Worm (Caenorhabditis elegans) whole organism, late embryonic: ENCODE results near the gene ceh-89.

Experiments
- T23F11.4 ChIP-seq: fragments of 200-800 bp; sonication (Bioruptor generic); optimal IDR thresholded peaks from 2 replicates; lab custom pipeline; 2018; ENCODE audit warnings: mild to moderate bottlenecking, missing genetic modification characterization, missing compliant biosample characterization
- ama-1 ChIP-seq: fragments of 150-350 bp; optimal IDR thresholded peaks from 2 replicates; lab custom pipeline; 2014
- ceh-45 ChIP-seq: fragments of 200-800 bp; sonication (Bioruptor generic); IDR thresholded peaks from 2 replicates; pipeline ENCODE4 v1.3.6; 2022; ENCODE audit warnings: missing genetic modification reagents, missing genetic modification characterization, missing compliant biosample characterization
- dmd-4 ChIP-seq: sonication (generic microtip); optimal IDR thresholded peaks from 2 replicates; lab custom pipeline; 2016; ENCODE audit warnings: borderline replicate concordance, missing genetic modification characterization, missing compliant biosample characterization
- dve-1 ChIP-seq: sonication (generic microtip); optimal IDR thresholded peaks from 2 replicates; lab custom pipeline; 2017; ENCODE audit warnings: antibody characterized with exemption, mild to moderate bottlenecking, missing genetic modification characterization, missing compliant biosample characterization
- hlh-6 ChIP-seq: sonication (generic microtip); optimal IDR thresholded peaks from 2 replicates; lab custom pipeline; 2016; ENCODE audit warnings: missing genotype, missing genetic modification characterization, missing compliant biosample characterization
- madf-2 ChIP-seq: sonication (generic microtip); optimal IDR thresholded peaks from 2 replicates; lab custom pipeline; 2017; ENCODE audit warnings: missing genetic modification characterization, missing compliant biosample characterization
- nhr-11 ChIP-seq: fragments of 150-350 bp; optimal IDR thresholded peaks from 2 replicates; lab custom pipeline; 2014; ENCODE audit warnings: missing biosample characterization, missing genetic modification characterization
- odd-2 ChIP-seq: sonication (generic microtip); optimal IDR thresholded peaks from 2 replicates; lab custom pipeline; 2017; ENCODE audit warnings: antibody characterized with exemption, mild to moderate bottlenecking, missing genetic modification characterization, missing compliant biosample characterization
- pha-4 ChIP-seq: fragments of 150-350 bp; optimal IDR thresholded peaks from 2 replicates; lab custom pipeline; 2018; ENCODE audit warnings: missing biosample characterization, missing genetic modification reagents, missing genetic modification characterization
- syd-9 ChIP-seq: sonication (generic microtip); optimal IDR thresholded peaks from 2 replicates; lab custom pipeline; 2016; ENCODE audit warnings: mild to moderate bottlenecking, missing genetic modification characterization, moderate library complexity, missing compliant biosample characterization
- ttx-3 ChIP-seq: sonication (generic microtip); optimal IDR thresholded peaks from 2 replicates; lab custom pipeline; 2016; ENCODE audit warnings: missing genetic modification reagents, missing genetic modification characterization, missing compliant biosample characterization

DNA sequence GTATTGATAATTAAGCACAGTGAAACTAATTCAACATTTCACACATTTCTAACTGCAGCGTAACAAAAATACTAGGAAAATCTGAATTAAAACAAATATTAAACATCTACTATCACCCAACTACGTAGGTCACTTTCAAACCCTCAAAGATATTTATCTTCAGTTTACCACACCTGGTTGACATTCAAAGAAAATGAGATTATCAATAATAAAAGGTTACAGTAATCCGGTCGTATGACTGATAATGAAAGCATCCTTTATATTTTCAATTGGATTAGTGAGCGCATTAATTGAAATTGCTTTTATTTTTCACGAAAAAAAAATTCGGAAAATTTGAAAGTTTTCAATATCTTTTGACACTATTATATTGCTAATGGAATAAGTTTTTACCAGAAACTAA, 40.8 kb downstream of the ceh-89 start:
- TF ChIP-seq dmd-4: no peak
- TF ChIP-seq ttx-3: no peak
- TF ChIP-seq ama-1 (lab: Kevin White, UChicago): no peak
- no peak for TF ChIP-seq nhr-11
- TF ChIP-seq syd-9 (tag; lab: Kevin White, UChicago): no peak
- no peak for TF ChIP-seq dve-1 (tag; lab: Kevin White, UChicago)
- no peak for TF ChIP-seq ceh-45 (GFP tag; lab: Robert Waterston, UW)
- TF ChIP-seq pha-4 (tag; lab: Kevin White, UChicago): no peak
- TF ChIP-seq odd-2: no peak
- no peak for TF ChIP-seq hlh-6
- no peak for TF ChIP-seq T23F11.4 (GFP tag; lab: Kevin White, UChicago)
- no peak for TF ChIP-seq madf-2
